Worm (Caenorhabditis elegans): ENCODE measurements around the gene srpa-68.
A peak's percentile ranks its signal among the peaks of the same experiment; 100 is the strongest.

Gene srpa-68

DNA sequence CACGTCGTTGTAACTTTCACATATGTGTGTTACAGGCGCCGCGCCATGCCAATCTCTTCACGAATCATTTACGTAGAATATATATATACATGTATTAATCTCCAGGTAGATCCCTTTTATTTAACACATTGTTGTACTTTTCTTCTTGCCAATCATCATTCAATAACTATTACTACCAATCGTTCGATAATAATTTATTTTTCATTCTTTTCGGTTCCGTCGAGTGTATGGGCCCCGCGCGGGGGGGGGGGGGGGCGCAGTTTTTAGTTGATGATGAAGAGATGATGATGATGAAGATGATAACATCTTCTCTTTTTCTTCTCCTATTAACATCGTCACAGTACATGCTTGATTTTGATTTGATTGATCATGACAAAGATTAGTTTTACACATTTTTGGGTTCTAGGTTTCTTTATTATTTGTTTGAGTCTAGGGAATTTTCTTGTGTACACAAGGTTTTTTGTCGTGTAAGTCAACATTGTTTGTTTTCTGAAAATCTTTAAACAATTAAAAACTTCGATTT, 7.8 kb upstream of the srpa-68 start:
- no peak for TF ChIP-seq mdl-1 (tag; optimal IDR thresholded peaks at IDR 0.05)
- peak; percentile 79 for TF ChIP-seq elt-1 (tag; optimal IDR thresholded peaks at IDR 0.05)
- TF ChIP-seq ceh-28 (tag; optimal IDR thresholded peaks at IDR 0.05): no peak
- peak; percentile 68 for TF ChIP-seq pha-4 (tag; optimal IDR thresholded peaks at IDR 0.05)
- TF ChIP-seq nhr-23 (tag; optimal IDR thresholded peaks at IDR 0.05): peak; percentile 23
- no peak for TF ChIP-seq ceh-9 (tag; optimal IDR thresholded peaks at IDR 0.05)

- no peak for TF ChIP-seq nhr-11 (tag; optimal IDR thresholded peaks at IDR 0.05)
- no peak for TF ChIP-seq egl-5 (tag; optimal IDR thresholded peaks at IDR 0.05)
- TF ChIP-seq egl-27 (tag; optimal IDR thresholded peaks at IDR 0.05): no peak
- TF ChIP-seq ceh-16 (tag; optimal IDR thresholded peaks at IDR 0.05): no peak
- TF ChIP-seq pqm-1 (tag; optimal IDR thresholded peaks at IDR 0.05): peak; percentile 59
- peak; percentile 33 for TF ChIP-seq pha-4 (tag; optimal IDR thresholded peaks at IDR 0.05)
- TF ChIP-seq nhr-77 (tag; optimal IDR thresholded peaks at IDR 0.05): no peak
- no peak for TF ChIP-seq fkh-10 (GFP tag; optimal IDR thresholded peaks at IDR 0.05)
- TF ChIP-seq elt-2 (tag; optimal IDR thresholded peaks at IDR 0.05): peak; percentile 72
- TF ChIP-seq ama-1 (optimal IDR thresholded peaks at IDR 0.05): peak; percentile 49
- TF ChIP-seq nhr-23 (tag; optimal IDR thresholded peaks at IDR 0.05): no peak
Measured at ce11 chrV:12298184-12298583, 6.7 kb upstream of the srpa-68 start.

ce11 chrV:12296794-12297193, 5.3 kb upstream of the srpa-68 start:
- TF ChIP-seq lin-39 (tag; optimal IDR thresholded peaks at IDR 0.05) (no peak), nhr-23 (tag; optimal IDR thresholded peaks at IDR 0.05) (peak; percentile 5), nhr-25 (tag; optimal IDR thresholded peaks at IDR 0.05) (peak; percentile 52), nhr-43 (tag; optimal IDR thresholded peaks at IDR 0.05; ENCODE audit: poor library complexity, severe bottlenecking) (peak; percentile 6), elt-1 (tag; optimal IDR thresholded peaks at IDR 0.05) (peak; percentile 16)

ce11 chrV:12296122-12296521, 4.7 kb upstream of the srpa-68 start:
- TF ChIP-seq pqm-1 (tag; optimal IDR thresholded peaks at IDR 0.05) (peak; percentile 27), elt-2 (tag; optimal IDR thresholded peaks at IDR 0.05) (peak; percentile 43), zag-1 (tag; optimal IDR thresholded peaks at IDR 0.05) (no peak), pha-4 (tag; optimal IDR thresholded peaks at IDR 0.05) (no peak)

DNA sequence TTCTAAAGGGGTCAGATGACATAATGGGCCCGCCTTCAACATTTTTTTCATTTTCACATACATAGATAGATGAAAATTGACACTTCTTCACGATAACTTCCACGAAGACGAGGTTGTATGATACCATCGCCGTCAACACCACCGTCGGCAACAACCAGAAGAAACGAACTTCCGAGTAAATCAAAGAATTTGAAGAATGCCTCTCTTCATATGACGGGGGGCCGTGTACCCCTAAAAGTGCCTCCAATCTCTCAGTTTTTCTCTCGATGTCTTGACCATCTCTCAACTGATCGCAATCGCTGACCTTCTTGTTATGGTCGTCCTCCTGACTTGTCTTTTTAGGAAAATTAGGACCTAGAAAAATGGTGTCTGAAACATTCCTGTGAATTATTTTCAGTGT, 4.1 kb upstream of the srpa-68 start:
- TF ChIP-seq elt-1 (tag; optimal IDR thresholded peaks at IDR 0.05) (peak; percentile 28), daf-12 (tag; optimal IDR thresholded peaks at IDR 0.05) (no peak)

DNA sequence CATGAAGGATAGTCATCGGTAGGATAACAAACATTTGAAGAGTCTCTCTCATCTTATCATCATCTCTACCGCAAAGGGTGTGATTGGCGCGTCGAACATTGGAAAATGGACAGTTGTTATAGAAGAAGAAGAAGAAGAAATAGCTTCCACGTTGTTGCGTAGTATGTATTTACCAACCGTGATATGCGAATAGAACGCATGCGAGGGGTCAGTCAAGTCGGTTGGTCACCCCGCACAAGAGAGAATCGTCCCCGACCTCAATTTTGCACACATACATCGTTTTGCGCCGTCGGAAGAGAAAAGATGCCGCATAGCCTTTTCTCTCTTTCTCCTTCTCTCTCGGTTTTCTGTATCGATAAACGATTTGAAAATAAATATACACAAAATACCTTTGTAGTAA, 3.6 kb upstream of the srpa-68 start:
- TF ChIP-seq nhr-43 (tag; optimal IDR thresholded peaks at IDR 0.05; ENCODE audit: poor library complexity, severe bottlenecking): peak; percentile 2
- no peak for TF ChIP-seq egl-27 (tag; optimal IDR thresholded peaks at IDR 0.05)
- peak; percentile 80 for TF ChIP-seq nhr-23 (tag; optimal IDR thresholded peaks at IDR 0.05)

- TF ChIP-seq ztf-11 (tag; optimal IDR thresholded peaks at IDR 0.05): no peak
- peak; percentile 4 for TF ChIP-seq nhr-25 (tag; optimal IDR thresholded peaks at IDR 0.05)
- TF ChIP-seq nhr-77 (tag; optimal IDR thresholded peaks at IDR 0.05): no peak
- TF ChIP-seq elt-3 (tag; optimal IDR thresholded peaks at IDR 0.05): peak in 2 of 3 experiments; percentile 23 to 49
- no peak for TF ChIP-seq skn-1 (tag; optimal IDR thresholded peaks at IDR 0.05)
- no peak for TF ChIP-seq fkh-10 (GFP tag; optimal IDR thresholded peaks at IDR 0.05)
- no peak for TF ChIP-seq nhr-11 (tag; optimal IDR thresholded peaks at IDR 0.05)
- no peak for TF ChIP-seq aly-2 (tag; optimal IDR thresholded peaks at IDR 0.05)
- TF ChIP-seq unc-39 (tag; optimal IDR thresholded peaks at IDR 0.05): no peak
- TF ChIP-seq mml-1 (tag; optimal IDR thresholded peaks at IDR 0.05): no peak
Measured at ce11 chrV:12294091-12294490, 2.6 kb upstream of the srpa-68 start.

- TF ChIP-seq mdl-1 (tag; optimal IDR thresholded peaks at IDR 0.05) (no peak), pha-4 (tag; optimal IDR thresholded peaks at IDR 0.05) (peak; percentile 95), elt-2 (tag; optimal IDR thresholded peaks at IDR 0.05) (peak; percentile 0)
Measured at ce11 chrV:12288577-12288976, 2.9 kb downstream of the srpa-68 start, which contains the start of gene rskd-1. Gene rskd-1 (minus strand): TSS chrV:12288615.
